2 fruit fly cellular contexts compared by ENCODE assay signal in genomic region chr3R:19107058-19107457, dm6.
TF ChIP-seq lines count a peak whose summit lies in the region.

No protein-coding gene starts in this region.

- TF ChIP-seq CTCF in whole organism, embryonic (GFP tag; optimal IDR thresholded peaks at IDR 0.05; lab: Kevin White, UChicago) = no peak

TF ChIP-seq in whole organism, embryonic, 481 proteins besides CTCF, POLR2A, EP300 and RAD21 (continues in another document):
- TF ChIP-seq Nf-YA (GFP tag; IDR thresholded peaks at IDR 0.05; lab: Robert Waterston, UW) (no peak), CG12299 (tag; optimal IDR thresholded peaks at IDR 0.05; lab: Kevin White, UChicago) (no peak), Med (GFP tag; lab: Kevin White, UChicago) (peak; percentile 7), Bdp1 (GFP tag; optimal IDR thresholded peaks at IDR 0.05; lab: Kevin White, UChicago) (no peak), z (GFP tag; IDR thresholded peaks at IDR 0.05; lab: Robert Waterston, UW) (no peak), NfI (GFP tag; optimal IDR thresholded peaks at IDR 0.05; lab: Kevin White, UChicago) (no peak), Awh (GFP tag; IDR thresholded peaks at IDR 0.05; lab: Robert Waterston, UW) (0 out of 2 replicates have a peak, but pooled peaks have one; percentile 8), CG13624 (GFP tag; optimal IDR thresholded peaks at IDR 0.05; lab: Kevin White, UChicago) (no peak), unpg (GFP tag; optimal IDR thresholded peaks at IDR 0.05; lab: Kevin White, UChicago) (peak; percentile 26), zen (tag; optimal IDR thresholded peaks at IDR 0.05; lab: Kevin White, UChicago) (no peak), CG3995 (GFP tag; optimal IDR thresholded peaks at IDR 0.05; lab: Kevin White, UChicago) (no peak), sens-2 (GFP tag; IDR thresholded peaks at IDR 0.05; lab: Robert Waterston, UW) (no peak), wdn (GFP tag; IDR thresholded peaks at IDR 0.05; lab: Robert Waterston, UW) (no peak), chm (GFP tag; IDR thresholded peaks at IDR 0.05; lab: Robert Waterston, UW) (no peak), zen2 (GFP tag; IDR thresholded peaks at IDR 0.05; lab: Robert Waterston, UW; ENCODE audit: partially characterized antibody) (no peak), CG2116 (GFP tag; optimal IDR thresholded peaks at IDR 0.05; lab: Kevin White, UChicago) (no peak), bigmax (GFP tag; optimal IDR thresholded peaks at IDR 0.05; lab: Kevin White, UChicago) (no peak), Dip3 (GFP tag; optimal IDR thresholded peaks at IDR 0.05; lab: Kevin White, UChicago) (no peak), CG10959 (GFP tag; IDR thresholded peaks at IDR 0.05; lab: Robert Waterston, UW) (no peak), Mrtf (GFP tag; IDR thresholded peaks at IDR 0.05; lab: Robert Waterston, UW) (no peak), ro (GFP tag; IDR thresholded peaks at IDR 0.05; lab: Robert Waterston, UW) (no peak), CG3407 (GFP tag; optimal IDR thresholded peaks at IDR 0.05; lab: Kevin White, UChicago) (no peak), pum (GFP tag; optimal IDR thresholded peaks at IDR 0.05; lab: Kevin White, UChicago) (no peak), Hand (GFP tag; optimal IDR thresholded peaks at IDR 0.05; lab: Kevin White, UChicago) (no peak), CG32767 (GFP tag; IDR thresholded peaks at IDR 0.05; lab: Robert Waterston, UW) (no peak), shn (GFP tag; optimal IDR thresholded peaks at IDR 0.05; lab: Kevin White, UChicago) (no peak), ase (GFP tag; IDR thresholded peaks at IDR 0.05; lab: Robert Waterston, UW) (no peak), CG10431 (GFP tag; optimal IDR thresholded peaks at IDR 0.05; lab: Kevin White, UChicago) (no peak), gem (tag; optimal IDR thresholded peaks at IDR 0.05; lab: Kevin White, UChicago) (peak; percentile 26), CG18476 (GFP tag; optimal IDR thresholded peaks at IDR 0.05; lab: Kevin White, UChicago) (no peak), twi (tag; optimal IDR thresholded peaks at IDR 0.05; lab: Kevin White, UChicago) (no peak), Lhr (GFP tag; optimal IDR thresholded peaks at IDR 0.05; lab: Kevin White, UChicago) (no peak), zf30C (GFP tag; optimal IDR thresholded peaks at IDR 0.05; lab: Kevin White, UChicago) (no peak), CG31365 (tag; optimal IDR thresholded peaks at IDR 0.05; lab: Kevin White, UChicago) (no peak), stc (GFP tag; IDR thresholded peaks at IDR 0.05; lab: Robert Waterston, UW) (no peak), ac (GFP tag; optimal IDR thresholded peaks at IDR 0.05; lab: Kevin White, UChicago) (no peak), dan (GFP tag; IDR thresholded peaks at IDR 0.05; lab: Robert Waterston, UW) (no peak), CG4617 (GFP tag; optimal IDR thresholded peaks at IDR 0.05; lab: Kevin White, UChicago; ENCODE audit: borderline replicate concordance) (no peak), Myb (GFP tag; optimal IDR thresholded peaks at IDR 0.05; lab: Kevin White, UChicago) (no peak), prd (optimal IDR thresholded peaks at IDR 0.05; lab: Kevin White, UChicago) (no peak), prd (GFP tag; IDR thresholded peaks at IDR 0.05; lab: Robert Waterston, UW) (no peak), Six4 (GFP tag; optimal IDR thresholded peaks at IDR 0.05; lab: Kevin White, UChicago) (no peak), dmrt99B (tag; optimal IDR thresholded peaks at IDR 0.05; lab: Kevin White, UChicago) (peak; percentile 19), CG12744 (GFP tag; optimal IDR thresholded peaks at IDR 0.05; lab: Kevin White, UChicago) (no peak), onecut (GFP tag; IDR thresholded peaks at IDR 0.05; lab: Robert Waterston, UW) (no peak), CG9932 (GFP tag; IDR thresholded peaks at IDR 0.05; lab: Robert Waterston, UW) (no peak), CG1832 (GFP tag; optimal IDR thresholded peaks at IDR 0.05; lab: Kevin White, UChicago) (no peak), CG10209 (GFP tag; optimal IDR thresholded peaks at IDR 0.05; lab: Kevin White, UChicago) (no peak), sens (GFP tag; lab: Kevin White, UChicago) (peak; percentile 72), ranshi (GFP tag; IDR thresholded peaks at IDR 0.05; lab: Robert Waterston, UW) (no peak)

TF ChIP-seq in whole organism, prepupa, 60 proteins besides CTCF, POLR2A, EP300 and RAD21:
- TF ChIP-seq CG11294 (GFP tag; IDR thresholded peaks at IDR 0.05; lab: Robert Waterston, UW) = no peak
- no peak for TF ChIP-seq fd59A (GFP tag; optimal IDR thresholded peaks at IDR 0.05; lab: Kevin White, UChicago)
- peak; percentile 3 for TF ChIP-seq achi (GFP tag; optimal IDR thresholded peaks at IDR 0.05; lab: Kevin White, UChicago)
- peak; percentile 15 for TF ChIP-seq CG32006 (GFP tag; optimal IDR thresholded peaks at IDR 0.05; lab: Kevin White, UChicago)
- no peak for TF ChIP-seq Smox (GFP tag; optimal IDR thresholded peaks at IDR 0.05; lab: Kevin White, UChicago)
- TF ChIP-seq Lpt (GFP tag; optimal IDR thresholded peaks at IDR 0.05; lab: Kevin White, UChicago) = no peak
- no peak for TF ChIP-seq acj6 (GFP tag; optimal IDR thresholded peaks at IDR 0.05; lab: Kevin White, UChicago)
- peak; percentile 28 for TF ChIP-seq CG10631 (GFP tag; optimal IDR thresholded peaks at IDR 0.05; lab: Kevin White, UChicago)
- no peak for TF ChIP-seq Hr39 (GFP tag; optimal IDR thresholded peaks at IDR 0.05; lab: Kevin White, UChicago)
- TF ChIP-seq Met (GFP tag; optimal IDR thresholded peaks at IDR 0.05; lab: Kevin White, UChicago) = no peak
- peak; percentile 60 for TF ChIP-seq Eip78C (GFP tag; lab: Kevin White, UChicago)
- no peak for TF ChIP-seq Ets21C (GFP tag; optimal IDR thresholded peaks at IDR 0.05; lab: Kevin White, UChicago)
- peak; percentile 36; the same call in 1 of the 3 replicates for TF ChIP-seq CG8119 (GFP tag; IDR thresholded peaks at IDR 0.05; lab: Robert Waterston, UW)
- no peak for TF ChIP-seq pdm3 (GFP tag; optimal IDR thresholded peaks at IDR 0.05; lab: Kevin White, UChicago)
- TF ChIP-seq CG15336 (GFP tag; IDR thresholded peaks at IDR 0.05; lab: Robert Waterston, UW) = peak; percentile 33; the same call in 1 of the 2 replicates
- no peak for TF ChIP-seq CG3919 (GFP tag; optimal IDR thresholded peaks at IDR 0.05; lab: Kevin White, UChicago)
- no peak for TF ChIP-seq Sox102F (GFP tag; optimal IDR thresholded peaks at IDR 0.05; lab: Kevin White, UChicago)
- TF ChIP-seq CG4318 (GFP tag; optimal IDR thresholded peaks at IDR 0.05; lab: Kevin White, UChicago) = no peak
- no peak for TF ChIP-seq CG3032 (tag; optimal IDR thresholded peaks at IDR 0.05; lab: Kevin White, UChicago)
- no peak for TF ChIP-seq Sox14 (GFP tag; optimal IDR thresholded peaks at IDR 0.05; lab: Kevin White, UChicago)
- no peak for TF ChIP-seq CG10669 (GFP tag; optimal IDR thresholded peaks at IDR 0.05; lab: Kevin White, UChicago)
- TF ChIP-seq OdsH (GFP tag; optimal IDR thresholded peaks at IDR 0.05; lab: Kevin White, UChicago) = peak; percentile 11
- no peak for TF ChIP-seq eg (GFP tag; IDR thresholded peaks at IDR 0.05; lab: Robert Waterston, UW)
- TF ChIP-seq CG8319 (GFP tag; optimal IDR thresholded peaks at IDR 0.05; lab: Kevin White, UChicago) = no peak
TF ChIP-seq in whole organism, prepupa: peak in this region for 7.
